Fruit fly (Drosophila melanogaster): Measurements from ENCODE around the gene mthl15.

mthl15 gene

DNA sequence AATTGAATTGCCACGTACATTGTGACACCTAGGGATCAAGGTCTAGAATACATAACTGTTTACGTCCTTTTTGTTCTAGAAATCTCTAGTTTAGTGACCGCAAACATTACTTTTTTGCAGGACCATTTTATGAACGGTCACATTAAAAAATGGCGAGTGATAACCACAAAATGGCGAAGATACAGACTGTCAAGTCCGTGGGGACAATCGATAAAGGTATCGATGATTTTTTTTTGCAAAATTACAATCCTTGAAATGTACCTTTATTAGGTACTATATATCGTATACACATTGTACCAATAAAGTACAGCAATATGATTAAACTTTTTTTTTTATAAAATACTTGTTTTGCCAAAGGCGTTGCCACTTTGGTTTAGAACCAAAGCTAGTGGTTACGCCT lies 7.7 kb downstream of the mthl15 start (continued):
- TF ChIP-seq bcd (GFP tag; optimal IDR thresholded peaks at IDR 0.05): no peak
- TF ChIP-seq Dll (GFP tag; IDR thresholded peaks at IDR 0.05; ENCODE audit: partially characterized antibody): peak; percentile 54; the same call in 3 of the 4 replicates
- no peak for TF ChIP-seq ato (GFP tag; IDR thresholded peaks at IDR 0.05; ENCODE audit: partially characterized antibody)
- TF ChIP-seq Antp (GFP tag; optimal IDR thresholded peaks at IDR 0.05): no peak
- TF ChIP-seq bowl (GFP tag; IDR thresholded peaks at IDR 0.05): no peak
- TF ChIP-seq CG17186 (GFP tag; optimal IDR thresholded peaks at IDR 0.05): no peak
- no peak for TF ChIP-seq stc (GFP tag; IDR thresholded peaks at IDR 0.05)
- peak; percentile 41 for TF ChIP-seq sens (GFP tag)
- TF ChIP-seq CG1603 (tag; optimal IDR thresholded peaks at IDR 0.05): peak; percentile 7
- no peak for TF ChIP-seq sc (optimal IDR thresholded peaks at IDR 0.05)
- TF ChIP-seq sc (GFP tag; optimal IDR thresholded peaks at IDR 0.05): no peak
- no peak for TF ChIP-seq CG11093 (GFP tag; IDR thresholded peaks at IDR 0.05)
- TF ChIP-seq pita (GFP tag; optimal IDR thresholded peaks at IDR 0.05): no peak
- TF ChIP-seq CG11398 (GFP tag; optimal IDR thresholded peaks at IDR 0.05): no peak
- no peak for TF ChIP-seq chn (GFP tag; optimal IDR thresholded peaks at IDR 0.05)
- TF ChIP-seq row (GFP tag; IDR thresholded peaks at IDR 0.05): peak; percentile 36; the same call in 2 of the 3 replicates
- no peak for TF ChIP-seq chinmo (GFP tag; IDR thresholded peaks at IDR 0.05; ENCODE audit: partially characterized antibody)
- TF ChIP-seq CG7987 (GFP tag; optimal IDR thresholded peaks at IDR 0.05): no peak
- TF ChIP-seq CG7556 (GFP tag; optimal IDR thresholded peaks at IDR 0.05): no peak
- peak; percentile 56 for TF ChIP-seq Sry-δ (GFP tag; optimal IDR thresholded peaks at IDR 0.05)
- peak; percentile 32 for TF ChIP-seq Lhr (GFP tag; optimal IDR thresholded peaks at IDR 0.05)
- no peak for TF ChIP-seq H2.0 (GFP tag; IDR thresholded peaks at IDR 0.05)
- 0 out of 3 replicates have a peak, but pooled peaks have one; percentile 10 for TF ChIP-seq CG17361 (GFP tag; IDR thresholded peaks at IDR 0.05)
- TF ChIP-seq Scr (GFP tag; IDR thresholded peaks at IDR 0.05; ENCODE audit: partially characterized antibody): peak; percentile 64
- TF ChIP-seq nmo (GFP tag; optimal IDR thresholded peaks at IDR 0.05): no peak
- 0 out of 2 replicates have a peak, but pooled peaks have one; percentile 30 for TF ChIP-seq hbn (GFP tag; IDR thresholded peaks at IDR 0.05; ENCODE audit: partially characterized antibody)
- TF ChIP-seq CG30403 (GFP tag; optimal IDR thresholded peaks at IDR 0.05): no peak
- no peak for TF ChIP-seq CG17385 (GFP tag; optimal IDR thresholded peaks at IDR 0.05)
- peak; percentile 11 for TF ChIP-seq stwl (tag; optimal IDR thresholded peaks at IDR 0.05)
- peak; percentile 62 for TF ChIP-seq BEAF-32 (GFP tag; optimal IDR thresholded peaks at IDR 0.05)
- no peak for TF ChIP-seq otp (GFP tag; IDR thresholded peaks at IDR 0.05)
- TF ChIP-seq luna (GFP tag; optimal IDR thresholded peaks at IDR 0.05): no peak
- TF ChIP-seq CG9215 (GFP tag; IDR thresholded peaks at IDR 0.05): no peak
- peak; percentile 41 for TF ChIP-seq gfzf (GFP tag; optimal IDR thresholded peaks at IDR 0.05)
- no peak for TF ChIP-seq p53 (GFP tag; optimal IDR thresholded peaks at IDR 0.05)
- TF ChIP-seq Meics (GFP tag; optimal IDR thresholded peaks at IDR 0.05): no peak
- no peak for TF ChIP-seq nau (GFP tag; optimal IDR thresholded peaks at IDR 0.05)
- TF ChIP-seq Stat92E (GFP tag; optimal IDR thresholded peaks at IDR 0.05): no peak
- no peak for TF ChIP-seq CG12769 (tag; optimal IDR thresholded peaks at IDR 0.05)
- TF ChIP-seq seq (GFP tag; IDR thresholded peaks at IDR 0.05): peak; percentile 25; the same call in 1 of the 2 replicates
- no peak for TF ChIP-seq CG11456 (GFP tag; IDR thresholded peaks at IDR 0.05)
- TF ChIP-seq HLH4C (GFP tag; IDR thresholded peaks at IDR 0.05; ENCODE audit: partially characterized antibody): peak; percentile 47; the same call in 1 of the 3 replicates
- no peak for TF ChIP-seq pnt (GFP tag; optimal IDR thresholded peaks at IDR 0.05)
- 0 out of 3 replicates have a peak, but pooled peaks have one; percentile 35 for TF ChIP-seq CG14860 (GFP tag; IDR thresholded peaks at IDR 0.05; ENCODE audit: partially characterized antibody)
- TF ChIP-seq CG2116 (GFP tag; optimal IDR thresholded peaks at IDR 0.05): peak; percentile 24
- peak; percentile 44; the same call in 2 of the 3 replicates for TF ChIP-seq vnd (GFP tag; IDR thresholded peaks at IDR 0.05; ENCODE audit: partially characterized antibody)
- peak; percentile 40 for TF ChIP-seq sqz (GFP tag; optimal IDR thresholded peaks at IDR 0.05)
- TF ChIP-seq CG31388 (GFP tag; optimal IDR thresholded peaks at IDR 0.05): no peak
- TF ChIP-seq az2 (GFP tag; optimal IDR thresholded peaks at IDR 0.05): no peak
- peak; percentile 42; the same call in 1 of the 3 replicates for TF ChIP-seq knrl (GFP tag; IDR thresholded peaks at IDR 0.05; ENCODE audit: partially characterized antibody)

All from whole organism, embryonic.